Fruit fly (Drosophila melanogaster) whole organism, adult: ENCODE measurements around the gene Tsp66E.

Source experiments
- CG7045 ChIP-seq: fragments of 200-800 bp; sonication (Bioruptor generic); optimal IDR thresholded peaks from 2 replicates; lab custom pipeline; 2017; ENCODE audit warnings: missing biosample characterization, mild to moderate bottlenecking, missing genetic modification characterization
- Crg-1 ChIP-seq: fragments of 200-800 bp; sonication (Bioruptor generic); optimal IDR thresholded peaks from 2 replicates; lab custom pipeline; 2016; ENCODE audit warnings: missing biosample characterization, missing genetic modification characterization
- Mnt ChIP-seq: fragments of 200-800 bp; sonication (Bioruptor generic); optimal IDR thresholded peaks from 2 replicates; lab custom pipeline; 2016; ENCODE audit warnings: missing biosample characterization, mild to moderate bottlenecking, missing genetic modification characterization
- bab1 ChIP-seq: fragments of 200-800 bp; sonication (Bioruptor generic); optimal IDR thresholded peaks from 3 replicates; lab custom pipeline; 2019; ENCODE audit warnings: missing biosample characterization, mild to moderate bottlenecking, missing genetic modification characterization, moderate library complexity
- cnc ChIP-seq, 2 experiments: fragments of >200 bp; optimal IDR thresholded peaks; 2 replicates each; lab custom pipeline; 2017
- ovo ChIP-seq: fragments of 200-800 bp; sonication (Bioruptor generic); optimal IDR thresholded peaks from 2 replicates; lab custom pipeline; 2016; ENCODE audit warnings: missing biosample characterization, missing genetic modification characterization
- toe ChIP-seq: fragments of 200-800 bp; sonication (Bioruptor generic); optimal IDR thresholded peaks from 2 replicates; lab custom pipeline; 2016; ENCODE audit warnings: missing biosample characterization, missing genetic modification characterization

DNA sequence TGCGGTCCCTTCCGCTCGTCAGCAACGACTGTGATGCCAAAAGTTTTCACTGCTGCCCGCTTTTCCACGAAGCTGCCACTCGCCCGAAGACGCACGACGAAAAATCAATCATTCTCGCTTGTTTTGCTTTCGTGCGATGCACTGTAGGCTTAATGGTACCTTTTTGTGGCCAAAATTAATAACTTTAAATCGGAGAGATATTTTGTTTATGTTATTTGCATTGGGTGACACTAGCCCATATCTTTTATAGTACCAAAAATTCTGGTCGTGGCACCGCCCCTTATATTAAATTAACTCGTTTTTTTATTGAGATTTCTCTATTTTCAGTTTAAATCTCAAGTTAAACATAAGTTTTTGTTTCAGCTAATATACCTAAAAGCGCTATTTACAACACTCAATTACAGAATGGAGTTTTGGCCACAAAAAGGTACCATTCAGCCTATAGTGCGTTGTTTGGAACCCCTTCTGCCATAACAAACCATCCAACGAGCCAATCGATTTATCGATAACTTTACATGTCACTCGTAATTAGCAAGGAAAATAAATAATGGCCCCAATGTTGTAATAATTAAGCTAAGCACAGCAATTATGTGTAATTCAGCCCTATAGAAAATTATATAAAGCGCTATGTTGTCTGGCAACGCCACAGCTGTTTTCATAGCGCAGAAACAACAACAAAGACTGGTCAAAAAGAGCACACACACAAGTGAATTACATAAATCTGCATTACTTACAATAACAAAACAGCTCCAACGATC is 41.1 kb downstream of the Tsp66E start:
- TF ChIP-seq CG7045 (GFP tag; lab: Kevin White, UChicago) (peak; percentile 72), ovo (no peak), Mnt (GFP tag; lab: Kevin White, UChicago) (no peak), toe (GFP tag; lab: Kevin White, UChicago) (peak; percentile 9), bab1 (GFP tag; lab: Kevin White, UChicago) (no peak), cnc (optimal IDR thresholded peaks at IDR 0.05; lab: Kevin White, UChicago) (no peak), Crg-1 (GFP tag; lab: Kevin White, UChicago) (no peak)
